Worm (Caenorhabditis elegans): Measurements from ENCODE around the gene D1014.6.

ce11 chrV:8132926-8133325 is 12.0 kb downstream of the D1014.6 start, which contains the start of gene D1014.4:
- TF ChIP-seq cog-1 (tag; optimal IDR thresholded peaks at IDR 0.05) (no peak), ref-1 (GFP tag; conservative IDR thresholded peaks at IDR 0.05) (no peak), flt-1 (GFP tag; IDR thresholded peaks at IDR 0.05) (no peak), klf-2 (GFP tag; conservative IDR thresholded peaks at IDR 0.05) (no peak), tab-1 (GFP tag; IDR thresholded peaks at IDR 0.05) (no peak), med-1 (GFP tag; optimal IDR thresholded peaks at IDR 0.05; ENCODE audit: insufficient read depth) (no peak), ztf-29 (GFP tag; IDR thresholded peaks at IDR 0.05) (no peak)
